Fruit fly (Drosophila melanogaster) whole organism, embryonic: ENCODE measurements around the gene SrpRbeta.

Source experiments
- Asciz ChIP-seq: fragments of 200-800 bp; sonication (Bioruptor generic); optimal IDR thresholded peaks from 2 replicates; lab custom pipeline; 2017; ENCODE audit warnings: missing biosample characterization, mild to moderate bottlenecking, missing genetic modification characterization, missing genetic modification reagents
- B-H1 ChIP-seq: fragments of 200-800 bp; sonication (Bioruptor generic); IDR thresholded peaks from 3 replicates; pipeline ENCODE4 v1.3.6; 2022; ENCODE audit warnings: missing biosample characterization, missing genetic modification characterization
- CG10321 ChIP-seq: fragments of 200-800 bp; sonication (Bioruptor generic); IDR thresholded peaks from 2 replicates; pipeline ENCODE4 v1.3.6; 2022; ENCODE audit warnings: missing biosample characterization, missing genetic modification characterization
- CG10543 ChIP-seq: fragments of 200-800 bp; sonication (Bioruptor generic); optimal IDR thresholded peaks from 3 replicates; lab custom pipeline; 2017; ENCODE audit warnings: missing biosample characterization, mild to moderate bottlenecking, missing genetic modification characterization, moderate library complexity
- CG14014 ChIP-seq: fragments of 200-800 bp; sonication (Bioruptor generic); IDR thresholded peaks from 2 replicates; pipeline ENCODE4 v1.3.6; 2022; ENCODE audit warnings: missing biosample characterization, missing genetic modification characterization
- CG14441 ChIP-seq: fragments of 200-800 bp; sonication (Bioruptor generic); IDR thresholded peaks from 2 replicates; pipeline ENCODE4 v1.3.6; 2022; ENCODE audit warnings: missing biosample characterization, missing genetic modification characterization
- CG16815 ChIP-seq: fragments of 200-800 bp; sonication (Bioruptor generic); optimal IDR thresholded peaks from 3 replicates; lab custom pipeline; 2017; ENCODE audit warnings: missing biosample characterization, mild to moderate bottlenecking, missing genetic modification characterization
- CG17612 ChIP-seq: fragments of 200-800 bp; sonication (Bioruptor generic); IDR thresholded peaks from 2 replicates; pipeline ENCODE4 v1.3.6; 2022; ENCODE audit warnings: missing biosample characterization, missing genetic modification characterization
- CG34376 ChIP-seq: fragments of 200-800 bp; sonication (Bioruptor generic); optimal IDR thresholded peaks from 2 replicates; lab custom pipeline; 2018; ENCODE audit warnings: missing biosample characterization, mild to moderate bottlenecking, missing genetic modification characterization
- CG3726 ChIP-seq: fragments of 200-800 bp; sonication (Bioruptor generic); IDR thresholded peaks from 3 replicates; pipeline ENCODE4, ENCODE4 v1.3.6; 2022; ENCODE audit warnings: missing biosample characterization, missing genetic modification characterization
- CG6272 ChIP-seq: fragments of 200-800 bp; sonication (Bioruptor generic); IDR thresholded peaks from 2 replicates; pipeline ENCODE4 v1.3.6; 2022; ENCODE audit warnings: missing biosample characterization, missing genetic modification characterization
- CG6654 ChIP-seq: fragments of 200-800 bp; sonication (Bioruptor generic); optimal IDR thresholded peaks from 2 replicates; lab custom pipeline; 2017; ENCODE audit warnings: missing biosample characterization, mild to moderate bottlenecking, missing genetic modification characterization
- CG8765 ChIP-seq: fragments of 200-800 bp; sonication (Bioruptor generic); IDR thresholded peaks from 2 replicates; pipeline ENCODE4 v1.3.6; 2022; ENCODE audit warnings: missing biosample characterization, missing genetic modification characterization
- CG9932 ChIP-seq: fragments of 200-800 bp; sonication (Bioruptor generic); IDR thresholded peaks from 2 replicates; pipeline ENCODE4 v1.3.6; 2022; ENCODE audit warnings: missing biosample characterization, missing genetic modification characterization
- D19A ChIP-seq: fragments of 200-800 bp; optimal IDR thresholded peaks from 3 replicates; lab custom pipeline; 2019; ENCODE audit warnings: missing biosample characterization, mild to moderate bottlenecking, missing genetic modification characterization, moderate library complexity
- Dref ChIP-seq: fragments of 200-800 bp; sonication (Bioruptor generic); IDR thresholded peaks from 2 replicates; pipeline ENCODE4 v1.3.6; 2022; ENCODE audit warnings: missing biosample characterization, missing genetic modification characterization
- ERR ChIP-seq: fragments of 200-800 bp; sonication (Bioruptor generic); optimal IDR thresholded peaks from 2 replicates; lab custom pipeline; 2016; ENCODE audit warnings: missing biosample characterization, missing genetic modification characterization
- H15 ChIP-seq: fragments of 200-800 bp; sonication (Bioruptor generic); IDR thresholded peaks from 3 replicates; pipeline ENCODE4 v1.3.6; 2022; ENCODE audit warnings: missing biosample characterization, missing genetic modification characterization
- Hey ChIP-seq: fragments of 200-800 bp; sonication (Bioruptor generic); optimal IDR thresholded peaks from 3 replicates; lab custom pipeline; 2018; ENCODE audit warnings: missing biosample characterization, mild to moderate bottlenecking, missing genetic modification characterization
- Kr ChIP-seq: fragments of 200-800 bp; sonication (Bioruptor generic); optimal IDR thresholded peaks from 2 replicates; lab custom pipeline; 2017; ENCODE audit warnings: missing biosample characterization, mild to moderate bottlenecking, missing genetic modification characterization
- Mad ChIP-seq: fragments of 200-800 bp; sonication (Bioruptor generic); optimal IDR thresholded peaks from 2 replicates; lab custom pipeline; 2016; ENCODE audit warnings: missing biosample characterization, missing genetic modification characterization
- NFAT ChIP-seq: fragments of 200-800 bp; sonication (Bioruptor generic); IDR thresholded peaks from 2 replicates; pipeline ENCODE4 v1.3.6; 2022; ENCODE audit warnings: missing biosample characterization, missing genetic modification characterization
- Ptx1 ChIP-seq: fragments of 200-800 bp; sonication (Bioruptor generic); IDR thresholded peaks from 2 replicates; pipeline ENCODE4 v1.3.6; 2022; ENCODE audit warnings: missing biosample characterization, missing genetic modification characterization
- Rfx ChIP-seq: fragments of 200-800 bp; sonication (Bioruptor generic); IDR thresholded peaks from 2 replicates; pipeline ENCODE4 v1.3.6; 2022; ENCODE audit warnings: missing biosample characterization, missing genetic modification characterization
- Trl ChIP-seq, 3 experiments: fragments of >200 bp in 2 of 3; fragments of 200-800 bp in 1 of 3; sonication (Bioruptor generic) in 1 of 3; optimal IDR thresholded peaks; 2 replicates in 1 of 3; 3 replicates in 2 of 3; lab custom pipeline; 2016 to 2017; ENCODE audit warnings: missing biosample characterization in 1 of 3, missing genetic modification characterization in 1 of 3
- Xrp1 ChIP-seq: fragments of 200-800 bp; sonication (Bioruptor generic); IDR thresholded peaks from 2 replicates; pipeline ENCODE4 v1.3.6; 2022; ENCODE audit warnings: missing biosample characterization, missing genetic modification characterization
- btn ChIP-seq: fragments of 200-800 bp; sonication (Bioruptor generic); optimal IDR thresholded peaks from 2 replicates; lab custom pipeline; 2016; ENCODE audit warnings: missing biosample characterization, missing genetic modification characterization
- cg ChIP-seq: fragments of 200-800 bp; sonication (Bioruptor generic); optimal IDR thresholded peaks from 3 replicates; lab custom pipeline; 2019; ENCODE audit warnings: missing biosample characterization, mild to moderate bottlenecking, missing genetic modification characterization, moderate library complexity
- chif ChIP-seq, 2 experiments: fragments of 200-800 bp; sonication (Bioruptor generic); optimal IDR thresholded peaks; 3 replicates each; lab custom pipeline; 2016; ENCODE audit warnings: missing biosample characterization in 2 of 2, missing genetic modification characterization in 2 of 2
- ci ChIP-seq: fragments of 200-800 bp; sonication (Bioruptor generic); IDR thresholded peaks from 3 replicates; pipeline ENCODE4 v1.3.6; 2022; ENCODE audit warnings: missing biosample characterization, missing genetic modification characterization
- crol ChIP-seq: fragments of 200-800 bp; sonication (Bioruptor generic); IDR thresholded peaks from 2 replicates; pipeline ENCODE4 v1.3.6; 2022; ENCODE audit warnings: missing biosample characterization, missing genetic modification characterization
- esg ChIP-seq: fragments of 200-800 bp; sonication (Bioruptor generic); conservative IDR thresholded peaks from 2 replicates; pipeline ENCODE4 v1.3.6; 2022; ENCODE audit warnings: missing biosample characterization, missing genetic modification characterization
- kay ChIP-seq: fragments of 200-800 bp; sonication (Bioruptor generic); optimal IDR thresholded peaks from 2 replicates; lab custom pipeline; 2016; ENCODE audit warnings: missing biosample characterization, missing genetic modification characterization
- ken ChIP-seq: fragments of 200-800 bp; sonication (Bioruptor generic); IDR thresholded peaks from 3 replicates; pipeline ENCODE4 v1.3.6; 2022; ENCODE audit warnings: missing biosample characterization, missing genetic modification characterization
- lab ChIP-seq: fragments of 200-800 bp; sonication (Bioruptor generic); optimal IDR thresholded peaks from 3 replicates; lab custom pipeline; 2017; ENCODE audit warnings: missing biosample characterization, missing genetic modification characterization, mild to moderate bottlenecking, moderate library complexity, missing genetic modification reagents
- nerfin-2 ChIP-seq: fragments of 200-800 bp; sonication (Bioruptor generic); IDR thresholded peaks from 2 replicates; pipeline ENCODE4 v1.3.6; 2022; ENCODE audit warnings: missing biosample characterization, missing genetic modification characterization; ENCODE audit not compliant: partially characterized antibody
- pan ChIP-seq, 4 experiments: fragments of >200 bp in 3 of 4; fragments of 200-800 bp in 1 of 4; sonication (Bioruptor generic) in 1 of 4; optimal IDR thresholded peaks in 3 of 4; IDR thresholded peaks in 1 of 4; 2 replicates each; pipeline versions ENCODE4 v1.3.6 to Lab custom; 2017 to 2022; ENCODE audit warnings: missing biosample characterization in 2 of 4, missing genetic modification characterization in 2 of 4, mixed read lengths in 1 of 4
- pfk ChIP-seq: fragments of 200-800 bp; sonication (Bioruptor generic); optimal IDR thresholded peaks from 2 replicates; lab custom pipeline; 2018; ENCODE audit warnings: missing biosample characterization, mild to moderate bottlenecking, missing genetic modification characterization, moderate library complexity
- pho ChIP-seq: fragments of 200-800 bp; sonication (Bioruptor generic); optimal IDR thresholded peaks from 2 replicates; lab custom pipeline; 2016; ENCODE audit warnings: missing biosample characterization, missing genetic modification characterization
- rib ChIP-seq: fragments of 200-800 bp; sonication (Bioruptor generic); IDR thresholded peaks from 2 replicates; pipeline ENCODE4 v1.3.6; 2022; ENCODE audit warnings: missing biosample characterization, missing genetic modification characterization
- salm ChIP-seq: fragments of 200-800 bp; sonication (Bioruptor generic); optimal IDR thresholded peaks from 2 replicates; lab custom pipeline; 2018; ENCODE audit warnings: missing biosample characterization, mild to moderate bottlenecking, missing genetic modification characterization
- sim ChIP-seq: fragments of 200-800 bp; sonication (Bioruptor generic); IDR thresholded peaks from 2 replicates; pipeline ENCODE4 v1.3.6; 2022; ENCODE audit warnings: missing biosample characterization, missing genetic modification characterization
- sisA ChIP-seq: fragments of 200-800 bp; sonication (Bioruptor generic); IDR thresholded peaks from 2 replicates; pipeline ENCODE4 v1.3.6; 2022; ENCODE audit warnings: missing biosample characterization, missing genetic modification characterization
- sob ChIP-seq: fragments of 200-800 bp; sonication (Bioruptor generic); IDR thresholded peaks from 2 replicates; pipeline ENCODE4 v1.3.6; 2022; ENCODE audit warnings: missing biosample characterization, missing genetic modification characterization
- tgo ChIP-seq: fragments of 200-800 bp; sonication (Bioruptor generic); IDR thresholded peaks from 3 replicates; pipeline ENCODE4 v1.3.6; 2022; ENCODE audit warnings: missing biosample characterization, missing genetic modification characterization
- tna ChIP-seq: fragments of 200-800 bp; sonication (Bioruptor generic); IDR thresholded peaks from 2 replicates; pipeline ENCODE4 v1.3.6; 2022; ENCODE audit warnings: missing biosample characterization, missing genetic modification characterization; ENCODE audit not compliant: partially characterized antibody
- tup ChIP-seq: fragments of 200-800 bp; sonication (Bioruptor generic); optimal IDR thresholded peaks from 2 replicates; lab custom pipeline; 2016; ENCODE audit warnings: missing biosample characterization, mild to moderate bottlenecking, missing genetic modification characterization, moderate library complexity
- vnd ChIP-seq: fragments of 200-800 bp; sonication (Bioruptor generic); IDR thresholded peaks from 3 replicates; pipeline ENCODE4 v1.3.6; 2022; ENCODE audit warnings: missing biosample characterization, missing genetic modification characterization; ENCODE audit not compliant: partially characterized antibody
- zf30C ChIP-seq: fragments of 200-800 bp; sonication (Bioruptor generic); optimal IDR thresholded peaks from 3 replicates; lab custom pipeline; 2018; ENCODE audit warnings: missing biosample characterization, mild to moderate bottlenecking, missing genetic modification characterization
- zfh1 ChIP-seq: fragments of 200-800 bp; sonication (Bioruptor generic); IDR thresholded peaks from 3 replicates; pipeline ENCODE4 v1.3.6; 2022; ENCODE audit warnings: missing biosample characterization, missing genetic modification characterization
- zfh2 ChIP-seq: fragments of 200-800 bp; sonication (Bioruptor generic); optimal IDR thresholded peaks from 2 replicates; lab custom pipeline; 2016; ENCODE audit warnings: missing biosample characterization, missing genetic modification characterization

SrpRbeta gene

DNA sequence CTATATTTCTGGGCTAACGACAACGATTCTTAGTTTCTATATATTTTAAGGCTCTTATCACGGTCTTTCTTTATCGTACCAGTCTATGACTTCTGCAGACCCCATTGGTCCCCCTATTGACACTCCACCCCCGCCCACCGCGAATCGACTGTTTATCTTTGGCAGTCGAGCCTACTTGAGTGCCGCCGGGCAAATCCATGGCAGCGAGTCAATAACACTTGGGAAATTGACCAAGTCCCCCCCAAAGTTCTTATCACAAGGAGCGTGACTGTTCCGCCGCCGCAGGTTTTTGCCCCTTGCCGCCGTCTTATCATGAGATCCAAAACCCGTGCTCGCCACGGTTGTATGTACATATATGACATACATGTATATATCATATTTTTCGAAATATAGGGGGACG, 20.4 kb downstream of the SrpRbeta start (continued):
- TF ChIP-seq CG9932 (no peak), vnd (GFP tag; lab: Robert Waterston, UW) (peak; percentile 50), rib (GFP tag; lab: Robert Waterston, UW) (0 out of 2 replicates have a peak, but pooled peaks have one; percentile 12), zf30C (GFP tag; lab: Kevin White, UChicago) (no peak), Mad (GFP tag; lab: Kevin White, UChicago) (no peak), CG34376 (peak; percentile 23), CG10321 (GFP tag; lab: Robert Waterston, UW) (no peak), sob (GFP tag; lab: Robert Waterston, UW) (no peak), Dref (GFP tag; lab: Robert Waterston, UW) (no peak), zfh1 (GFP tag; lab: Robert Waterston, UW) (no peak), NFAT (GFP tag; lab: Robert Waterston, UW) (peak; percentile 22; the same call in 1 of the 2 replicates), Xrp1 (GFP tag; lab: Robert Waterston, UW) (peak; percentile 54), tna (0 out of 2 replicates have a peak, but pooled peaks have one; percentile 7), pfk (GFP tag; lab: Kevin White, UChicago) (peak; percentile 20), Asciz (GFP tag; lab: Kevin White, UChicago) (no peak), tup (GFP tag; lab: Kevin White, UChicago) (no peak), H15 (GFP tag; lab: Robert Waterston, UW) (no peak), CG14014 (peak; percentile 29; the same call in 1 of the 2 replicates), CG6654 (no peak), Kr (GFP tag; lab: Kevin White, UChicago) (no peak), tgo (GFP tag; lab: Robert Waterston, UW) (no peak), pan (optimal IDR thresholded peaks at IDR 0.05; lab: Kevin White, UChicago) (no peak), pan (GFP tag; optimal IDR thresholded peaks at IDR 0.05 in 1 of 2, IDR thresholded peaks at IDR 0.05 in 1 of 2) (peak in 1 of 2 experiments; percentile 31), salm (peak; percentile 56), B-H1 (GFP tag; lab: Robert Waterston, UW) (no peak), zfh2 (GFP tag; lab: Kevin White, UChicago) (no peak), CG3726 (no peak), CG6272 (GFP tag; lab: Robert Waterston, UW) (no peak), Ptx1 (GFP tag; lab: Robert Waterston, UW) (0 out of 2 replicates have a peak, but pooled peaks have one; percentile 18), ci (peak; percentile 41; the same call in 1 of the 3 replicates), kay (GFP tag; lab: Kevin White, UChicago) (no peak), D19A (tag; lab: Kevin White, UChicago) (no peak), lab (GFP tag; lab: Kevin White, UChicago) (peak; percentile 82), ken (GFP tag; lab: Robert Waterston, UW) (0 out of 3 replicates have a peak, but pooled peaks have one; percentile 31), cg (GFP tag; lab: Kevin White, UChicago) (no peak), pho (GFP tag; lab: Kevin White, UChicago) (no peak), CG10543 (GFP tag; lab: Kevin White, UChicago) (peak; percentile 68), Trl (optimal IDR thresholded peaks at IDR 0.05; lab: Kevin White, UChicago) (no peak), Trl (GFP tag; optimal IDR thresholded peaks at IDR 0.05; lab: Kevin White, UChicago) (no peak), CG14441 (GFP tag; lab: Robert Waterston, UW) (no peak), ERR (GFP tag; lab: Kevin White, UChicago) (no peak), esg (GFP tag; lab: Robert Waterston, UW) (no peak), nerfin-2 (GFP tag; lab: Robert Waterston, UW) (no peak), CG8765 (GFP tag; lab: Robert Waterston, UW) (no peak), Hey (tag; lab: Kevin White, UChicago) (peak; percentile 88), CG16815 (GFP tag; lab: Kevin White, UChicago) (no peak), btn (GFP tag; lab: Kevin White, UChicago) (no peak), sim (GFP tag; lab: Robert Waterston, UW) (0 out of 2 replicates have a peak, but pooled peaks have one; percentile 6), CG17612 (no peak), Rfx (peak; percentile 12; the same call in 1 of the 2 replicates), crol (peak; percentile 83), sisA (GFP tag; lab: Robert Waterston, UW) (no peak), chif (GFP tag; optimal IDR thresholded peaks at IDR 0.05; lab: Kevin White, UChicago) (no peak)
